Fruit fly (Drosophila melanogaster) whole organism, embryonic: Measurements from ENCODE around the gene frac.

ENCODE experiments used
- CG1024 ChIP-seq: fragments of 200-800 bp; sonication (Bioruptor generic); IDR thresholded peaks from 2 replicates; pipeline ENCODE4 v1.3.6; 2022; ENCODE audit warnings: missing biosample characterization, missing genetic modification characterization
- CG10274 ChIP-seq: fragments of 200-800 bp; sonication (Bioruptor generic); optimal IDR thresholded peaks from 3 replicates; lab custom pipeline; 2017; ENCODE audit warnings: missing biosample characterization, mild to moderate bottlenecking, missing genetic modification characterization
- CG10321 ChIP-seq: fragments of 200-800 bp; sonication (Bioruptor generic); IDR thresholded peaks from 2 replicates; pipeline ENCODE4 v1.3.6; 2022; ENCODE audit warnings: missing biosample characterization, missing genetic modification characterization
- CG10979 ChIP-seq: fragments of 200-800 bp; sonication (Bioruptor generic); optimal IDR thresholded peaks from 2 replicates; lab custom pipeline; 2018; ENCODE audit warnings: missing biosample characterization, mild to moderate bottlenecking, missing genetic modification characterization, moderate library complexity
- CG11695 ChIP-seq: fragments of 200-800 bp; sonication (Bioruptor generic); IDR thresholded peaks from 3 replicates; pipeline ENCODE4 v1.3.6; 2022; ENCODE audit warnings: missing biosample characterization, missing genetic modification characterization
- CG12155 ChIP-seq: fragments of 200-800 bp; sonication (Bioruptor generic); optimal IDR thresholded peaks from 3 replicates; lab custom pipeline; 2016; ENCODE audit warnings: missing biosample characterization, missing genetic modification characterization
- CG15514 ChIP-seq: fragments of 200-800 bp; sonication (Bioruptor generic); optimal IDR thresholded peaks from 3 replicates; lab custom pipeline; 2017; ENCODE audit warnings: missing biosample characterization, missing genetic modification characterization, mild to moderate bottlenecking, moderate library complexity, missing genetic modification reagents
- CG1602 ChIP-seq: fragments of 200-800 bp; sonication (Bioruptor generic); optimal IDR thresholded peaks from 3 replicates; lab custom pipeline; 2016; ENCODE audit warnings: missing biosample characterization, missing genetic modification characterization
- CG16813 ChIP-seq: fragments of 200-800 bp; sonication (Bioruptor generic); IDR thresholded peaks from 3 replicates; pipeline ENCODE4 v1.3.6; 2022; ENCODE audit warnings: missing biosample characterization, missing genetic modification characterization; ENCODE audit not compliant: partially characterized antibody
- CG17802 ChIP-seq: fragments of 200-800 bp; sonication (Bioruptor generic); optimal IDR thresholded peaks from 2 replicates; lab custom pipeline; 2018; ENCODE audit warnings: missing biosample characterization, mild to moderate bottlenecking, missing genetic modification characterization, moderate library complexity
- CG1832 ChIP-seq: fragments of 200-800 bp; sonication (Bioruptor generic); optimal IDR thresholded peaks from 2 replicates; lab custom pipeline; 2017; ENCODE audit warnings: missing biosample characterization, mild to moderate bottlenecking, missing genetic modification characterization, inconsistent platforms
- CG18476 ChIP-seq: fragments of 200-800 bp; sonication (Bioruptor generic); optimal IDR thresholded peaks from 2 replicates; lab custom pipeline; 2016; ENCODE audit warnings: missing biosample characterization, mild to moderate bottlenecking, missing genetic modification characterization
- CG2712 ChIP-seq: fragments of 200-800 bp; optimal IDR thresholded peaks from 3 replicates; lab custom pipeline; 2019; ENCODE audit warnings: missing biosample characterization, mild to moderate bottlenecking, missing genetic modification characterization, moderate library complexity
- CG2889 ChIP-seq: fragments of 200-800 bp; sonication (Bioruptor generic); IDR thresholded peaks from 3 replicates; pipeline ENCODE4 v1.3.6; 2022; ENCODE audit warnings: missing biosample characterization, missing genetic modification characterization
- CG33557 ChIP-seq: fragments of 200-800 bp; sonication (Bioruptor generic); optimal IDR thresholded peaks from 2 replicates; lab custom pipeline; 2019; ENCODE audit warnings: missing biosample characterization, mild to moderate bottlenecking, missing genetic modification characterization, moderate library complexity
- CG7357 ChIP-seq: fragments of 200-800 bp; sonication (Bioruptor generic); IDR thresholded peaks from 3 replicates; pipeline ENCODE4 v1.3.6; 2022; ENCODE audit warnings: missing biosample characterization, missing genetic modification characterization
- CG8478 ChIP-seq: fragments of >200 bp; optimal IDR thresholded peaks from 2 replicates; lab custom pipeline; 2018
- CG9437 ChIP-seq: fragments of 200-800 bp; sonication (Bioruptor generic); optimal IDR thresholded peaks from 2 replicates; lab custom pipeline; 2018; ENCODE audit warnings: missing biosample characterization, mild to moderate bottlenecking, missing genetic modification characterization
- Camta ChIP-seq: fragments of 200-800 bp; sonication (Bioruptor generic); optimal IDR thresholded peaks from 2 replicates; lab custom pipeline; 2016; ENCODE audit warnings: missing biosample characterization, missing genetic modification characterization
- Chrac-16 ChIP-seq: fragments of 200-800 bp; sonication (Bioruptor generic); optimal IDR thresholded peaks from 3 replicates; lab custom pipeline; 2016; ENCODE audit warnings: missing biosample characterization, missing genetic modification characterization
- Fer1 ChIP-seq: fragments of 200-800 bp; sonication (Bioruptor generic); optimal IDR thresholded peaks from 2 replicates; lab custom pipeline; 2017; ENCODE audit warnings: missing biosample characterization, mild to moderate bottlenecking, missing genetic modification characterization
- HHEX ChIP-seq: fragments of 200-800 bp; sonication (Bioruptor generic); optimal IDR thresholded peaks from 3 replicates; lab custom pipeline; 2017; ENCODE audit warnings: missing biosample characterization, mild to moderate bottlenecking, missing genetic modification characterization, missing genetic modification reagents
- HLH54F ChIP-seq: fragments of 200-800 bp; sonication (Bioruptor generic); optimal IDR thresholded peaks from 3 replicates; lab custom pipeline; 2016; ENCODE audit warnings: missing biosample characterization, missing genetic modification characterization
- Hand ChIP-seq: fragments of 200-800 bp; sonication (Bioruptor generic); optimal IDR thresholded peaks from 2 replicates; lab custom pipeline; 2017; ENCODE audit warnings: mild to moderate bottlenecking, missing biosample characterization, missing genetic modification reagents, missing genetic modification characterization
- Hr3 ChIP-seq: fragments of 200-800 bp; sonication (Bioruptor generic); optimal IDR thresholded peaks from 3 replicates; lab custom pipeline; 2016; ENCODE audit warnings: missing biosample characterization, missing genetic modification characterization
- Scr ChIP-seq: fragments of 200-800 bp; sonication (Bioruptor generic); IDR thresholded peaks from 2 replicates; pipeline ENCODE4 v1.3.6; 2022; ENCODE audit warnings: missing biosample characterization, missing genetic modification characterization; ENCODE audit not compliant: partially characterized antibody
- TFAM ChIP-seq: fragments of 200-800 bp; sonication (Bioruptor generic); optimal IDR thresholded peaks from 2 replicates; lab custom pipeline; 2017; ENCODE audit warnings: missing biosample characterization, missing genetic modification characterization, inconsistent platforms
- bab2 ChIP-seq: fragments of 200-800 bp; sonication (Bioruptor generic); optimal IDR thresholded peaks from 2 replicates; lab custom pipeline; 2016; ENCODE audit warnings: missing biosample characterization, missing genetic modification characterization
- bigmax ChIP-seq: fragments of 200-800 bp; sonication (Bioruptor generic); optimal IDR thresholded peaks from 2 replicates; lab custom pipeline; 2018; ENCODE audit warnings: missing biosample characterization, mild to moderate bottlenecking, missing genetic modification characterization
- cg ChIP-seq: fragments of 200-800 bp; sonication (Bioruptor generic); optimal IDR thresholded peaks from 3 replicates; lab custom pipeline; 2019; ENCODE audit warnings: missing biosample characterization, mild to moderate bottlenecking, missing genetic modification characterization, moderate library complexity
- dan ChIP-seq: fragments of 200-800 bp; sonication (Bioruptor generic); IDR thresholded peaks from 2 replicates; pipeline ENCODE4 v1.3.6; 2022; ENCODE audit warnings: missing biosample characterization, missing genetic modification characterization
- dati ChIP-seq: fragments of 200-800 bp; sonication (Bioruptor generic); IDR thresholded peaks from 2 replicates; pipeline ENCODE4 v1.3.6; 2022; ENCODE audit warnings: missing biosample characterization, missing genetic modification characterization
- dmrt99B ChIP-seq: fragments of 200-800 bp; sonication (Bioruptor generic); optimal IDR thresholded peaks from 2 replicates; lab custom pipeline; 2018; ENCODE audit warnings: missing biosample characterization, mild to moderate bottlenecking, missing genetic modification characterization, moderate library complexity
- eve ChIP-seq, 2 experiments: fragments of >200 bp; optimal IDR thresholded peaks; 2 replicates each; lab custom pipeline; 2017; ENCODE audit warnings: missing biosample characterization in 2 of 2, missing genetic modification characterization in 2 of 2
- fu2 ChIP-seq: fragments of 200-800 bp; sonication (Bioruptor generic); optimal IDR thresholded peaks from 2 replicates; lab custom pipeline; 2016; ENCODE audit warnings: missing biosample characterization, missing genetic modification characterization
- gcm ChIP-seq: fragments of 200-800 bp; sonication (Bioruptor generic); optimal IDR thresholded peaks from 2 replicates; lab custom pipeline; 2019; ENCODE audit warnings: missing biosample characterization, mild to moderate bottlenecking, missing genetic modification characterization, moderate library complexity
- gro ChIP-seq: fragments of 200-800 bp; sonication (Bioruptor generic); optimal IDR thresholded peaks from 2 replicates; lab custom pipeline; 2016; ENCODE audit warnings: missing biosample characterization, missing genetic modification characterization
- hkb ChIP-seq, 2 experiments: fragments of 200-800 bp in 1 of 2; fragments of >200 bp in 1 of 2; sonication (Bioruptor generic) in 1 of 2; IDR thresholded peaks in 1 of 2; optimal IDR thresholded peaks in 1 of 2; 2 replicates each; pipeline versions ENCODE4 v1.3.6 to Lab custom; 2017 to 2022; ENCODE audit warnings: missing biosample characterization in 1 of 2, missing genetic modification characterization in 1 of 2
- ken ChIP-seq: fragments of 200-800 bp; sonication (Bioruptor generic); IDR thresholded peaks from 3 replicates; pipeline ENCODE4 v1.3.6; 2022; ENCODE audit warnings: missing biosample characterization, missing genetic modification characterization
- onecut ChIP-seq: fragments of 200-800 bp; sonication (Bioruptor generic); IDR thresholded peaks from 2 replicates; pipeline ENCODE4 v1.3.6; 2022; ENCODE audit warnings: missing biosample characterization, missing genetic modification characterization
- pita ChIP-seq: fragments of 200-800 bp; sonication (Bioruptor generic); optimal IDR thresholded peaks from 2 replicates; lab custom pipeline; 2017; ENCODE audit warnings: missing biosample characterization, mild to moderate bottlenecking, missing genetic modification characterization
- run ChIP-seq: fragments of 200-800 bp; sonication (Bioruptor generic); optimal IDR thresholded peaks from 3 replicates; lab custom pipeline; 2018; ENCODE audit warnings: missing biosample characterization, mild to moderate bottlenecking, missing genetic modification characterization
- sens ChIP-seq: fragments of 200-800 bp; sonication (Bioruptor generic); peaks from one replicate; lab custom pipeline; 2016; ENCODE audit warnings: missing biosample characterization, missing genetic modification characterization
- seq ChIP-seq: fragments of 200-800 bp; sonication (Bioruptor generic); IDR thresholded peaks from 2 replicates; pipeline ENCODE4 v1.3.6; 2022; ENCODE audit warnings: missing biosample characterization, missing genetic modification characterization
- shn ChIP-seq: fragments of 200-800 bp; sonication (Bioruptor generic); optimal IDR thresholded peaks from 3 replicates; lab custom pipeline; 2016; ENCODE audit warnings: missing biosample characterization, missing genetic modification characterization
- slou ChIP-seq: fragments of 200-800 bp; sonication (Bioruptor generic); optimal IDR thresholded peaks from 3 replicates; lab custom pipeline; 2016; ENCODE audit warnings: missing biosample characterization, missing genetic modification characterization
- stwl ChIP-seq: fragments of 200-800 bp; sonication (Bioruptor generic); optimal IDR thresholded peaks from 3 replicates; lab custom pipeline; 2018; ENCODE audit warnings: missing biosample characterization, mild to moderate bottlenecking, missing genetic modification characterization, moderate library complexity
- tio ChIP-seq: fragments of 200-800 bp; sonication (Bioruptor generic); optimal IDR thresholded peaks from 2 replicates; lab custom pipeline; 2017; ENCODE audit warnings: missing biosample characterization, missing genetic modification characterization, inconsistent platforms
- tll ChIP-seq, 2 experiments: fragments of 200-800 bp in 1 of 2; fragments of >200 bp in 1 of 2; sonication (Bioruptor generic) in 1 of 2; optimal IDR thresholded peaks; 2 replicates each; lab custom pipeline; 2017 to 2019; ENCODE audit warnings: missing biosample characterization in 2 of 2, missing genetic modification characterization in 2 of 2, mild to moderate bottlenecking in 1 of 2, moderate library complexity in 1 of 2
- unpg ChIP-seq: fragments of 200-800 bp; sonication (Bioruptor generic); optimal IDR thresholded peaks from 3 replicates; lab custom pipeline; 2018; ENCODE audit warnings: missing biosample characterization, mild to moderate bottlenecking, missing genetic modification characterization, moderate library complexity
- wor ChIP-seq: fragments of 200-800 bp; sonication (Bioruptor generic); IDR thresholded peaks from 2 replicates; pipeline ENCODE4 v1.3.6; 2022; ENCODE audit warnings: missing biosample characterization, missing genetic modification characterization

The frac gene

dm6 chr3L:7592113-7592752 is 29.8 kb downstream of the frac start:
- TF ChIP-seq sens (peak; percentile 59), wor (GFP tag; lab: Robert Waterston, UW) (peak; percentile 30), shn (GFP tag; lab: Kevin White, UChicago) (no peak), Scr (GFP tag; lab: Robert Waterston, UW) (no peak), Camta (GFP tag; lab: Kevin White, UChicago) (no peak), CG16813 (GFP tag; lab: Robert Waterston, UW) (no peak), CG9437 (GFP tag; lab: Kevin White, UChicago) (peak; percentile 30), CG1602 (GFP tag; lab: Kevin White, UChicago) (no peak), bigmax (GFP tag; lab: Kevin White, UChicago) (no peak), dati (GFP tag; lab: Robert Waterston, UW) (no peak), hkb (optimal IDR thresholded peaks at IDR 0.05; lab: Kevin White, UChicago) (no peak), hkb (GFP tag; IDR thresholded peaks at IDR 0.05; lab: Robert Waterston, UW) (no peak), CG18476 (GFP tag; lab: Kevin White, UChicago) (no peak), tio (GFP tag; lab: Kevin White, UChicago) (peak; percentile 7), slou (GFP tag; lab: Kevin White, UChicago) (no peak), unpg (GFP tag; lab: Kevin White, UChicago) (peak; percentile 64), fu2 (no peak), Hand (no peak), CG10274 (GFP tag; lab: Kevin White, UChicago) (no peak), stwl (no peak), CG15514 (GFP tag; lab: Kevin White, UChicago) (no peak), eve (GFP tag; optimal IDR thresholded peaks at IDR 0.05; lab: Kevin White, UChicago) (no peak), TFAM (no peak), HLH54F (GFP tag; lab: Kevin White, UChicago) (no peak), bab2 (GFP tag; lab: Kevin White, UChicago) (no peak), dan (GFP tag; lab: Robert Waterston, UW) (no peak), CG1832 (GFP tag; lab: Kevin White, UChicago) (no peak), CG2889 (GFP tag; lab: Robert Waterston, UW) (no peak), CG1024 (GFP tag; lab: Robert Waterston, UW) (no peak), Chrac-16 (no peak), CG12155 (GFP tag; lab: Kevin White, UChicago) (no peak), onecut (GFP tag; lab: Robert Waterston, UW) (no peak), ken (GFP tag; lab: Robert Waterston, UW) (no peak), cg (GFP tag; lab: Kevin White, UChicago) (no peak), CG10979 (peak; percentile 69), gro (no peak), CG8478 (no peak), CG11695 (GFP tag; lab: Robert Waterston, UW) (peak; percentile 62; the same call in 2 of the 3 replicates), Hr3 (GFP tag; lab: Kevin White, UChicago) (peak; percentile 38), CG17802 (tag; lab: Kevin White, UChicago) (no peak), pita (GFP tag; lab: Kevin White, UChicago) (no peak), seq (GFP tag; lab: Robert Waterston, UW) (no peak), CG33557 (GFP tag; lab: Kevin White, UChicago) (no peak), tll (GFP tag; optimal IDR thresholded peaks at IDR 0.05; lab: Kevin White, UChicago) (no peak), HHEX (GFP tag; lab: Kevin White, UChicago) (no peak), run (tag; lab: Kevin White, UChicago) (peak; percentile 25), CG7357 (GFP tag; lab: Robert Waterston, UW) (no peak), Fer1 (GFP tag; lab: Kevin White, UChicago) (no peak), dmrt99B (tag; lab: Kevin White, UChicago) (peak; percentile 72), CG2712 (tag; lab: Kevin White, UChicago) (no peak), gcm (GFP tag; lab: Kevin White, UChicago) (no peak), CG10321 (GFP tag; lab: Robert Waterston, UW) (no peak)
